Fruit fly (Drosophila melanogaster) whole organism, embryonic: ENCODE data around the gene CG31321.
A peak's percentile ranks its signal among the peaks of the same experiment; 100 is the strongest.

Experiments
- Bteb2 ChIP-seq: fragments of 200-800 bp; sonication (Bioruptor generic); optimal IDR thresholded peaks from 2 replicates; lab custom pipeline; 2016; ENCODE audit warnings: missing biosample characterization, missing genetic modification characterization
- CG10979 ChIP-seq: fragments of 200-800 bp; sonication (Bioruptor generic); optimal IDR thresholded peaks from 2 replicates; lab custom pipeline; 2018; ENCODE audit warnings: missing biosample characterization, mild to moderate bottlenecking, missing genetic modification characterization, moderate library complexity
- CG11504 ChIP-seq: fragments of 200-800 bp; sonication (Bioruptor generic); optimal IDR thresholded peaks from 3 replicates; lab custom pipeline; 2019; ENCODE audit warnings: missing biosample characterization, mild to moderate bottlenecking, missing genetic modification characterization, moderate library complexity
- CG11696 ChIP-seq: fragments of 200-800 bp; sonication (Bioruptor generic); IDR thresholded peaks from 2 replicates; pipeline ENCODE4 v1.3.6; 2022; ENCODE audit warnings: missing biosample characterization, missing genetic modification characterization
- CG12219 ChIP-seq: fragments of 200-800 bp; sonication (Bioruptor generic); optimal IDR thresholded peaks from 3 replicates; lab custom pipeline; 2018; ENCODE audit warnings: missing biosample characterization, mild to moderate bottlenecking, missing genetic modification characterization
- CG12391 ChIP-seq: fragments of 200-800 bp; sonication (Bioruptor generic); optimal IDR thresholded peaks from 3 replicates; lab custom pipeline; 2018; ENCODE audit warnings: missing biosample characterization, mild to moderate bottlenecking, missing genetic modification characterization, moderate library complexity
- CG12659 ChIP-seq: fragments of 200-800 bp; sonication (Bioruptor generic); optimal IDR thresholded peaks from 3 replicates; lab custom pipeline; 2017; ENCODE audit warnings: mild to moderate bottlenecking, missing biosample characterization, missing genetic modification reagents, missing genetic modification characterization
- CG15073 ChIP-seq: fragments of 200-800 bp; sonication (Bioruptor generic); optimal IDR thresholded peaks from 2 replicates; lab custom pipeline; 2016; ENCODE audit warnings: missing biosample characterization, missing genetic modification characterization
- CG15479 ChIP-seq: fragments of 200-800 bp; sonication (Bioruptor generic); optimal IDR thresholded peaks from 3 replicates; lab custom pipeline; 2019; ENCODE audit warnings: missing biosample characterization, mild to moderate bottlenecking, missing genetic modification characterization, moderate library complexity
- CG15514 ChIP-seq: fragments of 200-800 bp; sonication (Bioruptor generic); optimal IDR thresholded peaks from 3 replicates; lab custom pipeline; 2017; ENCODE audit warnings: missing biosample characterization, missing genetic modification characterization, mild to moderate bottlenecking, moderate library complexity, missing genetic modification reagents
- CG17802 ChIP-seq: fragments of 200-800 bp; sonication (Bioruptor generic); optimal IDR thresholded peaks from 2 replicates; lab custom pipeline; 2018; ENCODE audit warnings: missing biosample characterization, mild to moderate bottlenecking, missing genetic modification characterization, moderate library complexity
- CG18476 ChIP-seq: fragments of 200-800 bp; sonication (Bioruptor generic); optimal IDR thresholded peaks from 2 replicates; lab custom pipeline; 2016; ENCODE audit warnings: missing biosample characterization, mild to moderate bottlenecking, missing genetic modification characterization
- CG3281 ChIP-seq: fragments of 200-800 bp; sonication (Bioruptor generic); optimal IDR thresholded peaks from 3 replicates; lab custom pipeline; 2017; ENCODE audit warnings: missing biosample characterization, mild to moderate bottlenecking, missing genetic modification characterization
- CG33213 ChIP-seq: fragments of 200-800 bp; sonication (Bioruptor generic); optimal IDR thresholded peaks from 3 replicates; lab custom pipeline; 2016; ENCODE audit warnings: missing biosample characterization, missing genetic modification characterization
- CG3407 ChIP-seq: fragments of 200-800 bp; sonication (Bioruptor generic); optimal IDR thresholded peaks from 2 replicates; lab custom pipeline; 2018; ENCODE audit warnings: missing biosample characterization, mild to moderate bottlenecking, missing genetic modification characterization
- CG7556 ChIP-seq: fragments of 200-800 bp; sonication (Bioruptor generic); optimal IDR thresholded peaks from 2 replicates; lab custom pipeline; 2017; ENCODE audit warnings: missing biosample characterization, mild to moderate bottlenecking, missing genetic modification characterization
- CG7963 ChIP-seq: fragments of 200-800 bp; sonication (Bioruptor generic); IDR thresholded peaks from 3 replicates; pipeline ENCODE4 v1.3.6; 2022; ENCODE audit warnings: missing biosample characterization, missing genetic modification characterization; ENCODE audit not compliant: partially characterized antibody
- CoRest ChIP-seq: fragments of 200-800 bp; sonication (Bioruptor generic); optimal IDR thresholded peaks from 3 replicates; lab custom pipeline; 2018; ENCODE audit warnings: missing biosample characterization, mild to moderate bottlenecking, missing genetic modification characterization, moderate library complexity
- CrebB ChIP-seq: fragments of 200-800 bp; sonication (Bioruptor generic); optimal IDR thresholded peaks from 3 replicates; lab custom pipeline; 2018; ENCODE audit warnings: missing biosample characterization, mild to moderate bottlenecking, missing genetic modification characterization
- D19A ChIP-seq: fragments of 200-800 bp; optimal IDR thresholded peaks from 3 replicates; lab custom pipeline; 2019; ENCODE audit warnings: missing biosample characterization, mild to moderate bottlenecking, missing genetic modification characterization, moderate library complexity
- Fer1 ChIP-seq: fragments of 200-800 bp; sonication (Bioruptor generic); optimal IDR thresholded peaks from 2 replicates; lab custom pipeline; 2017; ENCODE audit warnings: missing biosample characterization, mild to moderate bottlenecking, missing genetic modification characterization
- Hey ChIP-seq: fragments of 200-800 bp; sonication (Bioruptor generic); optimal IDR thresholded peaks from 3 replicates; lab custom pipeline; 2018; ENCODE audit warnings: missing biosample characterization, mild to moderate bottlenecking, missing genetic modification characterization
- Hmr ChIP-seq: fragments of 200-800 bp; sonication (Bioruptor generic); optimal IDR thresholded peaks from 3 replicates; lab custom pipeline; 2017; ENCODE audit warnings: mild to moderate bottlenecking, missing biosample characterization, missing genetic modification reagents, missing genetic modification characterization
- Hr51 ChIP-seq, 2 experiments: fragments of 200-800 bp; sonication (Bioruptor generic); optimal IDR thresholded peaks; 2 replicates in 1 of 2; 3 replicates in 1 of 2; lab custom pipeline; 2016 to 2018; ENCODE audit warnings: missing biosample characterization in 2 of 2, missing genetic modification characterization in 2 of 2, mild to moderate bottlenecking in 1 of 2, moderate library complexity in 1 of 2
- Oaz ChIP-seq: fragments of 200-800 bp; sonication (Bioruptor generic); IDR thresholded peaks from 2 replicates; pipeline ENCODE4 v1.3.6; 2022; ENCODE audit warnings: missing biosample characterization, missing genetic modification characterization
- Oli ChIP-seq: fragments of 200-800 bp; sonication (Bioruptor generic); optimal IDR thresholded peaks from 2 replicates; lab custom pipeline; 2018; ENCODE audit warnings: missing biosample characterization, mild to moderate bottlenecking, missing genetic modification characterization, moderate library complexity
- Scr ChIP-seq: fragments of 200-800 bp; sonication (Bioruptor generic); IDR thresholded peaks from 2 replicates; pipeline ENCODE4 v1.3.6; 2022; ENCODE audit warnings: missing biosample characterization, missing genetic modification characterization; ENCODE audit not compliant: partially characterized antibody
- Sry-β ChIP-seq: fragments of 200-800 bp; sonication (Bioruptor generic); optimal IDR thresholded peaks from 2 replicates; lab custom pipeline; 2018; ENCODE audit warnings: missing biosample characterization, mild to moderate bottlenecking, missing genetic modification characterization, moderate library complexity
- ab ChIP-seq: fragments of 200-800 bp; sonication (Bioruptor generic); optimal IDR thresholded peaks from 2 replicates; lab custom pipeline; 2016; ENCODE audit warnings: missing biosample characterization, missing genetic modification characterization
- ap ChIP-seq: fragments of 200-800 bp; sonication (Bioruptor generic); IDR thresholded peaks from 2 replicates; pipeline ENCODE4 v1.3.6; 2022; ENCODE audit warnings: missing biosample characterization, missing genetic modification characterization
- eyg ChIP-seq: fragments of 200-800 bp; sonication (Bioruptor generic); optimal IDR thresholded peaks from 3 replicates; lab custom pipeline; 2016; ENCODE audit warnings: missing biosample characterization, missing genetic modification characterization
- fd96Cb ChIP-seq: fragments of 200-800 bp; sonication (Bioruptor generic); optimal IDR thresholded peaks from 2 replicates; lab custom pipeline; 2018; ENCODE audit warnings: missing biosample characterization, mild to moderate bottlenecking, missing genetic modification characterization, moderate library complexity
- gce ChIP-seq: fragments of 200-800 bp; sonication (Bioruptor generic); IDR thresholded peaks from 3 replicates; pipeline ENCODE4 v1.3.6; 2022; ENCODE audit warnings: missing biosample characterization, missing genetic modification characterization
- grau ChIP-seq: fragments of 200-800 bp; optimal IDR thresholded peaks from 3 replicates; lab custom pipeline; 2019; ENCODE audit warnings: missing biosample characterization, mild to moderate bottlenecking, missing genetic modification characterization, moderate library complexity
- gsb-n ChIP-seq: fragments of 200-800 bp; sonication (Bioruptor generic); optimal IDR thresholded peaks from 3 replicates; lab custom pipeline; 2018; ENCODE audit warnings: missing biosample characterization, mild to moderate bottlenecking, missing genetic modification characterization
- gt ChIP-seq: fragments of 200-800 bp; sonication (Bioruptor generic); IDR thresholded peaks from 2 replicates; pipeline ENCODE4 v1.3.6; 2022; ENCODE audit warnings: missing biosample characterization, missing genetic modification characterization
- ken ChIP-seq: fragments of 200-800 bp; sonication (Bioruptor generic); IDR thresholded peaks from 3 replicates; pipeline ENCODE4 v1.3.6; 2022; ENCODE audit warnings: missing biosample characterization, missing genetic modification characterization
- klu ChIP-seq: fragments of 200-800 bp; sonication (Bioruptor generic); IDR thresholded peaks from 2 replicates; pipeline ENCODE4 v1.3.6; 2022; ENCODE audit warnings: missing biosample characterization, missing genetic modification characterization
- lov ChIP-seq, 2 experiments: fragments of 200-800 bp in 1 of 2; fragments of >200 bp in 1 of 2; sonication (Bioruptor generic) in 1 of 2; IDR thresholded peaks in 1 of 2; optimal IDR thresholded peaks in 1 of 2; 2 replicates in 1 of 2; 3 replicates in 1 of 2; pipeline versions ENCODE4 v1.3.6 to Lab custom; 2017 to 2022; ENCODE audit warnings: missing biosample characterization in 1 of 2, missing genetic modification characterization in 1 of 2
- maf-S ChIP-seq: fragments of 200-800 bp; sonication (Bioruptor generic); optimal IDR thresholded peaks from 2 replicates; lab custom pipeline; 2016; ENCODE audit warnings: missing biosample characterization, missing genetic modification characterization
- mam ChIP-seq: fragments of 200-800 bp; sonication (Bioruptor generic); optimal IDR thresholded peaks from 3 replicates; lab custom pipeline; 2016; ENCODE audit warnings: missing biosample characterization, missing genetic modification characterization
- mirr ChIP-seq: fragments of 200-800 bp; sonication (Bioruptor generic); optimal IDR thresholded peaks from 3 replicates; lab custom pipeline; 2018; ENCODE audit warnings: missing biosample characterization, mild to moderate bottlenecking, missing genetic modification characterization
- nmo ChIP-seq: fragments of 200-800 bp; sonication (Bioruptor generic); optimal IDR thresholded peaks from 2 replicates; lab custom pipeline; 2018; ENCODE audit warnings: missing biosample characterization, mild to moderate bottlenecking, missing genetic modification characterization, moderate library complexity
- sd ChIP-seq: fragments of 200-800 bp; sonication (Bioruptor generic); optimal IDR thresholded peaks from 3 replicates; lab custom pipeline; 2018; ENCODE audit warnings: missing biosample characterization, mild to moderate bottlenecking, missing genetic modification characterization, moderate library complexity
- sisA ChIP-seq: fragments of 200-800 bp; sonication (Bioruptor generic); IDR thresholded peaks from 2 replicates; pipeline ENCODE4 v1.3.6; 2022; ENCODE audit warnings: missing biosample characterization, missing genetic modification characterization
- slbo ChIP-seq: fragments of 200-800 bp; sonication (Bioruptor generic); IDR thresholded peaks from 2 replicates; pipeline ENCODE4 v1.3.6; 2022; ENCODE audit warnings: missing biosample characterization, missing genetic modification characterization
- sna ChIP-seq: fragments of 200-800 bp; sonication (Bioruptor generic); IDR thresholded peaks from 2 replicates; pipeline ENCODE4 v1.3.6; 2022; ENCODE audit warnings: missing biosample characterization, missing genetic modification characterization; ENCODE audit not compliant: partially characterized antibody
- tll ChIP-seq, 2 experiments: fragments of 200-800 bp in 1 of 2; fragments of >200 bp in 1 of 2; sonication (Bioruptor generic) in 1 of 2; optimal IDR thresholded peaks; 2 replicates each; lab custom pipeline; 2017 to 2019; ENCODE audit warnings: missing biosample characterization in 2 of 2, missing genetic modification characterization in 2 of 2, mild to moderate bottlenecking in 1 of 2, moderate library complexity in 1 of 2
- twi ChIP-seq: fragments of 200-800 bp; optimal IDR thresholded peaks from 2 replicates; lab custom pipeline; 2019; ENCODE audit warnings: missing biosample characterization, mild to moderate bottlenecking, missing genetic modification characterization, moderate library complexity
- vvl ChIP-seq: fragments of 200-800 bp; sonication (Bioruptor generic); IDR thresholded peaks from 2 replicates; pipeline ENCODE4 v1.3.6; 2022; ENCODE audit warnings: missing biosample characterization, missing genetic modification characterization

The CG31321 gene

dm6 chr3R:14348480-14348879 lies 38.3 kb downstream of the CG31321 start (continued):
- TF ChIP-seq gt (GFP tag; lab: Robert Waterston, UW) (no peak), D19A (peak; percentile 26), CG3407 (GFP tag; lab: Kevin White, UChicago) (no peak), CG15073 (no peak), Hr51 (GFP tag; optimal IDR thresholded peaks at IDR 0.05; lab: Kevin White, UChicago) (peak in 1 of 2 experiments; percentile 34), gce (GFP tag; lab: Robert Waterston, UW) (no peak), tll (GFP tag; optimal IDR thresholded peaks at IDR 0.05; lab: Kevin White, UChicago) (no peak), klu (GFP tag; lab: Robert Waterston, UW) (no peak), ap (GFP tag; lab: Robert Waterston, UW) (no peak), CoRest (tag; lab: Kevin White, UChicago) (no peak), CG7556 (GFP tag; lab: Kevin White, UChicago) (peak; percentile 57), Hey (tag; lab: Kevin White, UChicago) (no peak), ab (GFP tag; lab: Kevin White, UChicago) (no peak), lov (optimal IDR thresholded peaks at IDR 0.05; lab: Kevin White, UChicago) (no peak), lov (GFP tag; IDR thresholded peaks at IDR 0.05; lab: Robert Waterston, UW) (no peak), CG33213 (GFP tag; lab: Kevin White, UChicago) (no peak), ken (no peak), CG12391 (tag; lab: Kevin White, UChicago) (no peak), CG7963 (GFP tag; lab: Robert Waterston, UW) (no peak), Scr (GFP tag; lab: Robert Waterston, UW) (no peak), CrebB (tag; lab: Kevin White, UChicago) (no peak), slbo (GFP tag; lab: Robert Waterston, UW) (0 out of 2 replicates have a peak, but pooled peaks have one; percentile 4), Fer1 (GFP tag; lab: Kevin White, UChicago) (peak; percentile 44), CG18476 (GFP tag; lab: Kevin White, UChicago) (no peak), twi (tag; lab: Kevin White, UChicago) (no peak), Hmr (GFP tag; lab: Kevin White, UChicago) (peak; percentile 9), sisA (GFP tag; lab: Robert Waterston, UW) (no peak), sd (tag; lab: Kevin White, UChicago) (peak; percentile 40), CG3281 (peak; percentile 10), CG15479 (GFP tag; lab: Kevin White, UChicago) (no peak), nmo (GFP tag; lab: Kevin White, UChicago) (no peak), Oli (tag; lab: Kevin White, UChicago) (no peak), eyg (no peak), maf-S (GFP tag; lab: Kevin White, UChicago) (no peak), grau (tag; lab: Kevin White, UChicago) (peak; percentile 41), CG10979 (tag; lab: Kevin White, UChicago) (no peak), vvl (no peak), CG12659 (GFP tag; lab: Kevin White, UChicago) (peak; percentile 4), CG12219 (GFP tag; lab: Kevin White, UChicago) (no peak), Oaz (no peak), CG11504 (tag; lab: Kevin White, UChicago) (peak; percentile 51), CG17802 (tag; lab: Kevin White, UChicago) (no peak), mam (GFP tag; lab: Kevin White, UChicago) (no peak), Sry-β (no peak), gsb-n (tag; lab: Kevin White, UChicago) (no peak), fd96Cb (tag; lab: Kevin White, UChicago) (peak; percentile 4), sna (GFP tag; lab: Robert Waterston, UW) (no peak), Bteb2 (GFP tag; lab: Kevin White, UChicago) (no peak), CG11696 (GFP tag; lab: Robert Waterston, UW) (no peak), mirr (GFP tag; lab: Kevin White, UChicago) (no peak), CG15514 (GFP tag; lab: Kevin White, UChicago) (peak; percentile 7)
